Fruit fly (Drosophila melanogaster) whole organism, adult: ENCODE measurements around the gene polybromo.

Source experiments
- CG11617 ChIP-seq: fragments of 200-800 bp; sonication (Bioruptor generic); optimal IDR thresholded peaks from 2 replicates; lab custom pipeline; 2017; ENCODE audit warnings: mild to moderate bottlenecking, missing biosample characterization, missing genetic modification reagents, missing genetic modification characterization
- CG12768 ChIP-seq: fragments of 200-800 bp; sonication (Bioruptor generic); optimal IDR thresholded peaks from 2 replicates; lab custom pipeline; 2017; ENCODE audit warnings: missing biosample characterization, missing genetic modification characterization, mild to moderate bottlenecking, moderate library complexity, missing genetic modification reagents
- CG14711 ChIP-seq: fragments of 200-800 bp; sonication (Bioruptor generic); optimal IDR thresholded peaks from 2 replicates; lab custom pipeline; 2018; ENCODE audit warnings: missing biosample characterization, mild to moderate bottlenecking, missing genetic modification characterization, moderate library complexity
- CG1620 ChIP-seq: fragments of 200-800 bp; sonication (Bioruptor generic); optimal IDR thresholded peaks from 2 replicates; lab custom pipeline; 2016; ENCODE audit warnings: missing biosample characterization, missing genetic modification characterization
- CG33017 ChIP-seq: fragments of 200-800 bp; sonication (Bioruptor generic); optimal IDR thresholded peaks from 2 replicates; lab custom pipeline; 2018; ENCODE audit warnings: missing biosample characterization, mild to moderate bottlenecking, missing genetic modification characterization, moderate library complexity
- CG5204 ChIP-seq: fragments of 200-800 bp; sonication (Bioruptor generic); optimal IDR thresholded peaks from 2 replicates; lab custom pipeline; 2016; ENCODE audit warnings: missing biosample characterization, missing genetic modification characterization
- CG7045 ChIP-seq: fragments of 200-800 bp; sonication (Bioruptor generic); optimal IDR thresholded peaks from 2 replicates; lab custom pipeline; 2017; ENCODE audit warnings: missing biosample characterization, mild to moderate bottlenecking, missing genetic modification characterization
- CG7101 ChIP-seq: fragments of 200-800 bp; sonication (Bioruptor generic); optimal IDR thresholded peaks from 2 replicates; lab custom pipeline; 2018; ENCODE audit warnings: missing biosample characterization, mild to moderate bottlenecking, missing genetic modification characterization, moderate library complexity
- Clk ChIP-seq: fragments of 200-800 bp; sonication (Bioruptor generic); optimal IDR thresholded peaks from 2 replicates; lab custom pipeline; 2017; ENCODE audit warnings: missing biosample characterization, missing genetic modification characterization
- Crg-1 ChIP-seq: fragments of 200-800 bp; sonication (Bioruptor generic); optimal IDR thresholded peaks from 2 replicates; lab custom pipeline; 2016; ENCODE audit warnings: missing biosample characterization, missing genetic modification characterization
- Hr96 ChIP-seq: fragments of 200-800 bp; sonication (Bioruptor generic); optimal IDR thresholded peaks from 2 replicates; lab custom pipeline; 2016; ENCODE audit warnings: missing biosample characterization, missing genetic modification characterization
- Mnt ChIP-seq: fragments of 200-800 bp; sonication (Bioruptor generic); optimal IDR thresholded peaks from 2 replicates; lab custom pipeline; 2016; ENCODE audit warnings: missing biosample characterization, mild to moderate bottlenecking, missing genetic modification characterization
- bab1 ChIP-seq: fragments of 200-800 bp; sonication (Bioruptor generic); optimal IDR thresholded peaks from 3 replicates; lab custom pipeline; 2019; ENCODE audit warnings: missing biosample characterization, mild to moderate bottlenecking, missing genetic modification characterization, moderate library complexity
- cic ChIP-seq: fragments of 200-800 bp; sonication (Bioruptor generic); optimal IDR thresholded peaks from 2 replicates; lab custom pipeline; 2017; ENCODE audit warnings: missing biosample characterization, mild to moderate bottlenecking, missing genetic modification characterization, moderate library complexity
- cnc ChIP-seq, 2 experiments: fragments of >200 bp; optimal IDR thresholded peaks; 2 replicates each; lab custom pipeline; 2017
- kay ChIP-seq: fragments of 200-800 bp; sonication (Bioruptor generic); peaks from one replicate; lab custom pipeline; 2016; ENCODE audit warnings: missing biosample characterization, missing genetic modification characterization, borderline replicate concordance
- ovo ChIP-seq: fragments of 200-800 bp; sonication (Bioruptor generic); optimal IDR thresholded peaks from 2 replicates; lab custom pipeline; 2016; ENCODE audit warnings: missing biosample characterization, missing genetic modification characterization
- pad ChIP-seq: fragments of 200-800 bp; sonication (Bioruptor generic); optimal IDR thresholded peaks from 3 replicates; lab custom pipeline; 2017; ENCODE audit warnings: missing biosample characterization, missing genetic modification characterization, mild to moderate bottlenecking, moderate library complexity, missing genetic modification reagents
- tj ChIP-seq: fragments of 200-800 bp; sonication (Bioruptor generic); optimal IDR thresholded peaks from 3 replicates; lab custom pipeline; 2017; ENCODE audit warnings: missing biosample characterization, mild to moderate bottlenecking, missing genetic modification characterization, moderate library complexity
- toe ChIP-seq: fragments of 200-800 bp; sonication (Bioruptor generic); optimal IDR thresholded peaks from 2 replicates; lab custom pipeline; 2016; ENCODE audit warnings: missing biosample characterization, missing genetic modification characterization

The polybromo gene

DNA sequence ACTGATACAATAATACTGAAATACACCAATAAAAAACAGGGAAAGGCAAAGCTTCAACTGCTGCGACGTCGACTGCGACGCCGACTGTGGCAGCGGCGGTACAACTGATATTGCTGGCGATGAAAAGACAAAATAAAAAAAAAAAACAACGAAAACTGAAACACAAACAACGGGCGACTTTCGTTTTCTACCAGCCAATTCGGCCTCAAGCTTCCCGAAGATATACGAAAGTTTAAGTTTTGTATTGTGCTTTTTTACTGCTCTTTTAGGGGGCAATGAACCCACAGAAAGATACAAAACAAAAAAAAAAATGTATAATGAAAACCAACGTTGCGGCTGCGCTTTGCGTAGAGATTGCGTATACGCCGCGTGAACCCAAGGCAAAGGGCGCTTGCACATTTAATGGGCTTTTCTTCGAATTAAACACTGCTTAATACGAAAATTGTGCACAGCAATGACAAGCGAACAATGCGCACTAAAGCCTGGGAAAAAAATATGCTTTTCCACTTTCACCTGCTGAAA is 26.8 kb downstream of the polybromo start:
- TF ChIP-seq CG7045 (GFP tag; lab: Kevin White, UChicago) (no peak), cic (GFP tag; lab: Kevin White, UChicago) (no peak), CG14711 (tag; lab: Kevin White, UChicago) (no peak), Clk (no peak), CG12768 (GFP tag; lab: Kevin White, UChicago) (no peak), kay (GFP tag; lab: Kevin White, UChicago) (no peak), CG33017 (tag; lab: Kevin White, UChicago) (no peak), ovo (GFP tag; lab: Kevin White, UChicago) (no peak), pad (no peak), CG5204 (GFP tag; lab: Kevin White, UChicago) (no peak), Hr96 (GFP tag; lab: Kevin White, UChicago) (no peak), CG1620 (GFP tag; lab: Kevin White, UChicago) (no peak), CG7101 (tag; lab: Kevin White, UChicago) (no peak), tj (GFP tag; lab: Kevin White, UChicago) (no peak), cnc (optimal IDR thresholded peaks at IDR 0.05; lab: Kevin White, UChicago) (no peak), Crg-1 (GFP tag; lab: Kevin White, UChicago) (no peak)

DNA sequence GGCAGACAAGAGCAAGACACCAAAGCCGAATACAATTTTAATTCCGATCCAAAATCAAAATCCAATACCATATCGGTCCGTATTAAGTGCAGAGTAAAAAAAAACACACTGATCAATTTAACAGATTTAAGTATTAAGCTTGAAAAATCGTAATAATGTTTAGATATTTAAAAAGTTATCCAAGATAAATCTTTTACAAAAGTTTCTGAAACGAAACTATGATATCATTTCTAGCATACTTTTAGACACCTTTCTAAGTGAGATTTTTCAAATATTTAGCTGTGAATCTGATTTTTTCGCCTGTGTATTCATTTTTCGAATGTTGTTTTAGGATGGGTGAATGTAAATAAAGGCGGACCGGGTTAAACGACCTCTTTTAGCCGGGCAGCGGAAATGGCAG is 28.0 kb downstream of the polybromo start:
- TF ChIP-seq tj (GFP tag; lab: Kevin White, UChicago) = no peak
- TF ChIP-seq bab1 (GFP tag; lab: Kevin White, UChicago) = no peak
- TF ChIP-seq cic (GFP tag; lab: Kevin White, UChicago) = no peak
- TF ChIP-seq CG5204 (GFP tag; lab: Kevin White, UChicago) = no peak
- no peak for TF ChIP-seq CG11617 (GFP tag; lab: Kevin White, UChicago)
- TF ChIP-seq CG14711 (tag; lab: Kevin White, UChicago) = no peak
- no peak for TF ChIP-seq Clk
- no peak for TF ChIP-seq ovo (GFP tag; lab: Kevin White, UChicago)
- TF ChIP-seq Crg-1 (GFP tag; lab: Kevin White, UChicago) = no peak
- no peak for TF ChIP-seq CG7101 (tag; lab: Kevin White, UChicago)
- TF ChIP-seq kay (GFP tag; lab: Kevin White, UChicago) = no peak
- TF ChIP-seq Mnt (GFP tag; lab: Kevin White, UChicago) = no peak
- TF ChIP-seq cnc (optimal IDR thresholded peaks at IDR 0.05; lab: Kevin White, UChicago) = no peak
- TF ChIP-seq CG33017 (tag; lab: Kevin White, UChicago) = no peak
- no peak for TF ChIP-seq pad

DNA sequence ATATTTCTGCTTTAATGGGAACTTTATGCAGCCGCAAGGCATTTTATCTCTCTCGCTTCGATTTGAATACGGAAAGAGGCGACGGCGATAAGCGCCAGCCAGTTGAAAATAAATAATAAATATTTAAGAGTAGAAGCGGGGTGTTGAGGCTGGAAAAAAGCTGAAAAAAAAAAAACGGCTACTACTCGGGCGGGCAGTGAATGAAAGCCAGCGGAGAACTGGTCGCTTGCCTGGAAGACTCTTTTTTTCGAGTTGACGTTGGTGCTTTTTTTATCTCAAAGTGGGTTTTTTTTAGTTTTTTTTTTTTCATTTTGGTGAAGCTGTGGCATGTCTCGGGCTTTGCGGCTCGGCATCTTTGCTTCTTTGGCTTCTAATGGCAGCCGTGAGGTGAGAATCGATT is 31.6 kb downstream of the polybromo start:
- TF ChIP-seq CG33017 (tag; lab: Kevin White, UChicago) (no peak), CG11617 (GFP tag; lab: Kevin White, UChicago) (no peak), bab1 (GFP tag; lab: Kevin White, UChicago) (no peak), Hr96 (GFP tag; lab: Kevin White, UChicago) (no peak), ovo (GFP tag; lab: Kevin White, UChicago) (no peak), CG7101 (tag; lab: Kevin White, UChicago) (no peak), Clk (no peak), Crg-1 (GFP tag; lab: Kevin White, UChicago) (no peak), cnc (optimal IDR thresholded peaks at IDR 0.05; lab: Kevin White, UChicago) (no peak), CG7045 (GFP tag; lab: Kevin White, UChicago) (no peak), CG12768 (GFP tag; lab: Kevin White, UChicago) (no peak), CG1620 (GFP tag; lab: Kevin White, UChicago) (no peak), tj (GFP tag; lab: Kevin White, UChicago) (no peak), toe (GFP tag; lab: Kevin White, UChicago) (no peak), pad (no peak)

DNA sequence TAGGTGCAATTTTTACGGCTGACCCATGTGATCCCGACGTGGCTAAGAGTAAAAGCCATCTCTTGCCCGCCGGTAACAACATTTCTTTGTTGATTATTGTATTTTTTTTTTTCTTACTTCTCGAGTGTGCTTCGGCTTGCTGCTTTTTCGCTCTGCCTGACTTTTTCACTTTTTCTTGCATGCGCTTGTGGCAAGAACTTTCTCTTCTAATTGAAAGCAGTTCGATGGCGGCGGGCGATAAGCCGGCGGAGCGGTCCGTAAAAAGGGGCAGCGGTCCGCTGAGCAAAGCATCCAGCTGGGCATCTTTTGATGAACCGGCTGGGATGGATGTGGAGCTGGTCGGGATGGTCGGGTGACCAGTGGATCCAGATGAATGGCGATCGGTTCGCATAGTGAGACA is 32.0 kb downstream of the polybromo start:
- TF ChIP-seq tj (GFP tag; lab: Kevin White, UChicago) (no peak), Mnt (GFP tag; lab: Kevin White, UChicago) (no peak), Clk (no peak), CG7101 (tag; lab: Kevin White, UChicago) (no peak), CG1620 (GFP tag; lab: Kevin White, UChicago) (no peak), CG5204 (GFP tag; lab: Kevin White, UChicago) (no peak)

DNA sequence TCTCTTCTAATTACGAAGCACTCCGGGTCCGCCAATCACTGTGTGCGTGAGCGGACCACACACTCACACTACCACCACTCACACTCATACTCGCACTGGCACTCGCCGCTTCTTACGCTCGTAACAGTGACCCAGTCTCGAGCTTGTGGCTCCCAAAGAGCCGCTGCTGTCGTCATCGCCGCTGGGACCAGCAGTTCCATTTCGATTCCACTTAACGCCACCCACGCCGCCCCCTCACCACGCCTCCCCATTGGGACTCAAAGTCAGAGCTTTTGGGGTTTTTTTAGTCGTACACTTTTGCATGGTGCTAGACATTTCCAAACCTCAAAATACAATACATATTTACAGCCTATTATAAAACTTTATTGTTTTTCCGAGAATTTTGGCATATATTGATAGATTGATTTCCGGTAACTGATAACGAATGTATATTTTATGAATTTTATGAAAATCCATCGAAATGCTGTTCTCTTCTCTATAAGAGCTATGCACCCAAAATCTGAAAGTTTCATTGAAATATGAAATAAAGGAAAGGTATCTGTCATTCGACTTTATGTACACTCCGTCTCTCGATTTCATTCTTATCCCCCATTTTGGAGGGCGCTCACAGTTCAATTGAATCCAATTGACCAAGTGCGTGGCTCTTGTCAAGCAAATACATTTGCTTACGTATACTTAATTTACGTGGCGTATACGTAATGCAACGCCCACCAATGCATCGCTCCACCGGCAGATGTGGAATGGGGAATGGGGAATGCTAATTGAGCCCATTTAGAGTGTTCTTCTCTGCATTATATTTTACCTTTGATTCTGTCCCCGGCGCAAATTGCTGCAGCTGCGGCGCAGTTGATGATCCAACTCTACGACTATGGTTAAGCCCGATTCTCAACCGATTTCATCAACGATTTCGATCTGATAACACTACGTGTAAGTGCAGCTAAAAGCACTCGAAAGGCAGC is 33.5 kb downstream of the polybromo start, which contains the start of gene CG42331:
TSS of gene CG42331 (plus strand) at position 909 of the 959 bp plus-strand sequence.
- TF ChIP-seq CG33017 (tag; lab: Kevin White, UChicago) (peak; percentile 50), Hr96 (GFP tag; lab: Kevin White, UChicago) (no peak), CG12768 (GFP tag; lab: Kevin White, UChicago) (peak; percentile 20)

DNA sequence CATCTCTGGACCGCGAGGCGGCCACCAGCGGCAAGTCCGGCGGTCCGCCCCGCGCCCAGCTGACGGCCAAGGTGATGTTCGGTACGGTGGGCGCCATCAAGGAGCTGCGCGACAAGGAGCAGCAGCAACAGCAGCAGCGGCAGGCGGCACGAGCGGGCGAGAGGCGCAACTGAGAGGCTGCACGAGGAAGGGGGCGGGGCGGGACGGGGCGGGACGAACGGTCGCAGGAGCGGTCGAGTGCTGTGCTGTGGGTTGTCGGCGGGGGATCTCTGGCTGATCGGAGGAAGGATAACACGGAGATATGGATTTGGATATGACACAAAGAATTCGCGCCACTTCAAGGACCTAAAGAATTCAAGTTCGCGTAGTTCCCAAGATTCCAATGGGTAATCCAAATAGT is 35.5 kb downstream of the polybromo start:
- TF ChIP-seq bab1 (GFP tag; lab: Kevin White, UChicago) (no peak), tj (GFP tag; lab: Kevin White, UChicago) (no peak), CG7045 (GFP tag; lab: Kevin White, UChicago) (no peak), CG11617 (GFP tag; lab: Kevin White, UChicago) (no peak), CG7101 (tag; lab: Kevin White, UChicago) (no peak), Crg-1 (GFP tag; lab: Kevin White, UChicago) (no peak), Clk (no peak), CG14711 (tag; lab: Kevin White, UChicago) (no peak), CG5204 (GFP tag; lab: Kevin White, UChicago) (no peak), Mnt (GFP tag; lab: Kevin White, UChicago) (no peak), pad (no peak), ovo (GFP tag; lab: Kevin White, UChicago) (no peak), cnc (optimal IDR thresholded peaks at IDR 0.05; lab: Kevin White, UChicago) (no peak)
